Worm (Caenorhabditis elegans): ENCODE results near the gene ccr-4.

- TF ChIP-seq hmbx-1 (tag; optimal IDR thresholded peaks at IDR 0.05) = no peak
- TF ChIP-seq pes-1 (GFP tag; IDR thresholded peaks at IDR 0.05) = no peak
- no peak for TF ChIP-seq ama-1 (optimal IDR thresholded peaks at IDR 0.05)
- TF ChIP-seq B0310.2 (tag; optimal IDR thresholded peaks at IDR 0.05) = no peak
- TF ChIP-seq flt-1 (GFP tag; IDR thresholded peaks at IDR 0.05) = no peak
- TF ChIP-seq sea-1 (GFP tag; conservative IDR thresholded peaks at IDR 0.05) = no peak
- no peak for TF ChIP-seq aly-1 (tag; optimal IDR thresholded peaks at IDR 0.05)
- TF ChIP-seq scrt-1 (GFP tag; IDR thresholded peaks at IDR 0.05) = no peak
- TF ChIP-seq tra-4 (tag; optimal IDR thresholded peaks at IDR 0.05) = no peak
- no peak for TF ChIP-seq hmg-4 (GFP tag; optimal IDR thresholded peaks at IDR 0.05)
- no peak for TF ChIP-seq ets-7 (tag; optimal IDR thresholded peaks at IDR 0.05)
- no peak for TF ChIP-seq tbx-11 (GFP tag; IDR thresholded peaks at IDR 0.05)
- TF ChIP-seq F13C5.2 (tag; optimal IDR thresholded peaks at IDR 0.05) = no peak
Observed at ce11 chrIV:12366571-12366970, 5.2 kb downstream of the ccr-4 start.
